Fruit fly (Drosophila melanogaster) whole organism, pupa: Measurements from ENCODE around the gene CG31922.

Experiments used
- CG14655 ChIP-seq: fragments of 200-800 bp; sonication (Bioruptor generic); optimal IDR thresholded peaks from 3 replicates; lab custom pipeline; 2017; ENCODE audit warnings: mild to moderate bottlenecking, missing biosample characterization, missing genetic modification reagents, missing genetic modification characterization
- Ets98B ChIP-seq: fragments of 200-800 bp; sonication (Bioruptor generic); IDR thresholded peaks from 2 replicates; pipeline ENCODE4 v1.3.6; 2022; ENCODE audit warnings: missing biosample characterization, missing genetic modification characterization
- Pif1B ChIP-seq: fragments of 200-800 bp; sonication (Bioruptor generic); optimal IDR thresholded peaks from 3 replicates; lab custom pipeline; 2016; ENCODE audit warnings: missing biosample characterization, missing genetic modification characterization

dm6 chr2L:1156592-1157249 lies 13.3 kb upstream of the CG31922 start:
- TF ChIP-seq Ets98B (no peak), Pif1B (GFP tag; lab: Kevin White, UChicago) (no peak), CG14655 (GFP tag; lab: Kevin White, UChicago) (no peak)
